Worm (Caenorhabditis elegans): ENCODE data around the gene ZK632.10.

ZK632.10 gene

ce11 chrIII:9854960-9855359 is 27.4 kb upstream of the ZK632.10 start:
- TF ChIP-seq dao-5 (tag; optimal IDR thresholded peaks at IDR 0.05) (no peak), W03F9.2 (tag; optimal IDR thresholded peaks at IDR 0.05) (no peak), him-1 (tag; optimal IDR thresholded peaks at IDR 0.05) (no peak)

- TF ChIP-seq dao-5 (tag; optimal IDR thresholded peaks at IDR 0.05) (no peak), W03F9.2 (tag; optimal IDR thresholded peaks at IDR 0.05) (no peak), him-1 (tag; optimal IDR thresholded peaks at IDR 0.05) (no peak)
Observed at ce11 chrIII:9853667-9854620, 26.4 kb upstream of the ZK632.10 start.

ce11 chrIII:9851547-9851946 is 24.0 kb upstream of the ZK632.10 start, which contains the start of gene K11H3.3:
Gene K11H3.3, plus strand, starts transcription at chrIII:9851854.
- TF ChIP-seq him-1 (tag; optimal IDR thresholded peaks at IDR 0.05) (no peak), W03F9.2 (tag; optimal IDR thresholded peaks at IDR 0.05) (no peak), dao-5 (tag; optimal IDR thresholded peaks at IDR 0.05) (no peak)

- no peak for TF ChIP-seq dao-5 (tag; optimal IDR thresholded peaks at IDR 0.05)
- no peak for TF ChIP-seq him-1 (tag; optimal IDR thresholded peaks at IDR 0.05)
- TF ChIP-seq W03F9.2 (tag; optimal IDR thresholded peaks at IDR 0.05), result no peak
Observed at ce11 chrIII:9850877-9851276, 23.4 kb upstream of the ZK632.10 start.

- no peak for TF ChIP-seq dao-5 (tag; optimal IDR thresholded peaks at IDR 0.05)
- no peak for TF ChIP-seq him-1 (tag; optimal IDR thresholded peaks at IDR 0.05)
- TF ChIP-seq W03F9.2 (tag; optimal IDR thresholded peaks at IDR 0.05), result no peak
Observed at ce11 chrIII:9849950-9850349, 22.4 kb upstream of the ZK632.10 start.

ce11 chrIII:9848603-9849002 is 21.1 kb upstream of the ZK632.10 start:
- TF ChIP-seq W03F9.2 (tag; optimal IDR thresholded peaks at IDR 0.05) (no peak), dao-5 (tag; optimal IDR thresholded peaks at IDR 0.05) (no peak), him-1 (tag; optimal IDR thresholded peaks at IDR 0.05) (no peak)

DNA sequence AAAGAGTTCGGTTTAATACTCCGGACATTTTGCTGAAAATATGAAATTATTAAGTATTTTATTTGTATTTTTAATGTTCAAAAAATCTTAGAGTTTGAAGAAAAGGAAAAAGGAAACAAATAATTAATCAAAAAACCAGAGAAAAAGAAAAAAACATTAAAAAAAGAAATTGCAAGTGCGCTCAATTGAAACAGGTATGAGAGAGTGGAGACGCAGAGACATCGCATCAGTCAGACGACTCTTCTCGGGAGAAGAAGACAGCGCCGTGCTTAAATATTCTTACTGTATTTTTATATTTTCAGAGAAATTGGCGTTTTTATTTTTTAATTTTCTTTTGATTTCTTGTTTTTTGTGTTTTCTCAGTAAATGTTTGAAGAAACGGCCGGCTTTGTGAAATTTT is 20.6 kb upstream of the ZK632.10 start, which contains the start of gene mrpl-36:
Gene mrpl-36 (minus strand): TSS at position 34 of the 400 bp plus-strand sequence.
- no peak for TF ChIP-seq dao-5 (tag; optimal IDR thresholded peaks at IDR 0.05)
- TF ChIP-seq W03F9.2 (tag; optimal IDR thresholded peaks at IDR 0.05), result peak; percentile 69
- no peak for TF ChIP-seq him-1 (tag; optimal IDR thresholded peaks at IDR 0.05)

ce11 chrIII:9846093-9846492 is 18.6 kb upstream of the ZK632.10 start, which contains the start of gene K11H3.2:
Gene K11H3.2, plus strand, starts transcription at chrIII:9846393.
- TF ChIP-seq W03F9.2 (tag; optimal IDR thresholded peaks at IDR 0.05), result no peak
- no peak for TF ChIP-seq him-1 (tag; optimal IDR thresholded peaks at IDR 0.05)
- TF ChIP-seq dao-5 (tag; optimal IDR thresholded peaks at IDR 0.05), result no peak

DNA sequence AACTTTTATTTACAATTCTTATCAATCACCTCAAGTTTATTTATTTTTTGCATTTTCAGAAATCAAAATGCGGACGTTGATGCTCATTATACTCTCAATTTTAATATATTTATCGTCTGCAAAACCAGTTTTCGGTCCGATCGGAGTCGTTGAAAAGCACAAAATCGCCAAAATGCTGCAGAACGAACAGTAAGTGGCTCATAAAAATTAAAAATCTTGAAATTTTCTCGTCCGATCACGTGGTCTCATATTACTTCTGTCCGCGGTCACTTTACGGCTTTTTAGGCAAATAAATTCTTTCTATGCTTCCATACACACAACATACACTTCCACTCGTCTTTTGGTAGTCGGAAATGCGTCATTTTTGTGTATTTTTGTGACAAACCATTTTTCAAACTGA is 16.2 kb upstream of the ZK632.10 start, which contains the start of gene K11H3.5:
Gene K11H3.5 (plus strand): TSS at position 54 of the 400 bp plus-strand sequence.
- TF ChIP-seq dao-5 (tag; optimal IDR thresholded peaks at IDR 0.05), result no peak
- TF ChIP-seq him-1 (tag; optimal IDR thresholded peaks at IDR 0.05), result no peak
- no peak for TF ChIP-seq W03F9.2 (tag; optimal IDR thresholded peaks at IDR 0.05)

ce11 chrIII:9834888-9835287 is 7.4 kb upstream of the ZK632.10 start, which contains the start of gene K11H3.8:
Gene K11H3.8, plus strand, starts transcription at chrIII:9835188.
- TF ChIP-seq him-1 (tag; optimal IDR thresholded peaks at IDR 0.05) (no peak), dao-5 (tag; optimal IDR thresholded peaks at IDR 0.05) (no peak), W03F9.2 (tag; optimal IDR thresholded peaks at IDR 0.05) (no peak)

DNA sequence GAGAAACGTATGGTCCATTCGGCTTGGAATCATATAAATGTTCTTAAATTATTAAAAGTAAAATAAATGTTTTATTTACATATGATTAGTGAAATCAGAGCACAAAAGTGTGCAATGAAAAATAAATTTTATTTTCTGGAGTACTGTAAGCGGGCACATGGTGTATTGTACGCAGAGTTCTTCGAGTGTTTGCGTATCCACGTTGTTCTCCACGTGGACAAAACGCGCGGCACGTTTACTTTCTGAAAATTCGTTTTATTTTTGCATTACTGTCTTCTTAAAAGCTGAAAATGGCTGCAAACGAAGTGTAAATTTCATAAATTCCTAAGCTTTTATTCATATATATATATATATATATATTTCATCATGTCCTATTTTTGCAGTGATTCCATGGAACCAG is 5.0 kb upstream of the ZK632.10 start:
- no peak for TF ChIP-seq him-1 (tag; optimal IDR thresholded peaks at IDR 0.05)
- TF ChIP-seq W03F9.2 (tag; optimal IDR thresholded peaks at IDR 0.05), result no peak
- no peak for TF ChIP-seq dao-5 (tag; optimal IDR thresholded peaks at IDR 0.05)

- no peak for TF ChIP-seq him-1 (tag; optimal IDR thresholded peaks at IDR 0.05)
- no peak for TF ChIP-seq W03F9.2 (tag; optimal IDR thresholded peaks at IDR 0.05)
- no peak for TF ChIP-seq dao-5 (tag; optimal IDR thresholded peaks at IDR 0.05)
Observed at ce11 chrIII:9830502-9830901, 3.0 kb upstream of the ZK632.10 start, which contains the start of gene ZK632.12. Gene ZK632.12, plus strand, starts transcription at chrIII:9830802.

ce11 chrIII:9826005-9826404 is 1.5 kb downstream of the ZK632.10 start:
- TF ChIP-seq dao-5 (tag; optimal IDR thresholded peaks at IDR 0.05), result no peak
- TF ChIP-seq him-1 (tag; optimal IDR thresholded peaks at IDR 0.05), result no peak
- TF ChIP-seq W03F9.2 (tag; optimal IDR thresholded peaks at IDR 0.05), result no peak
